Worm (Caenorhabditis elegans) whole organism, L4/young adult: ENCODE results near the gene sox-4.

Experiments
- W03F9.2 ChIP-seq: fragments of 150-350 bp; optimal IDR thresholded peaks from 2 replicates; lab custom pipeline; 2014; ENCODE audit warnings: missing biosample characterization, missing genetic modification characterization
- dao-5 ChIP-seq: sonication (generic microtip); optimal IDR thresholded peaks from 2 replicates; lab custom pipeline; 2016; ENCODE audit warnings: missing genotype, missing genetic modification characterization, moderate library complexity, missing compliant biosample characterization
- him-1 ChIP-seq: sonication (generic microtip); optimal IDR thresholded peaks from 2 replicates; lab custom pipeline; 2016; ENCODE audit warnings: missing genotype, missing genetic modification reagents, missing genetic modification characterization, missing compliant biosample characterization

ce11 chrX:3517141-3517540 is 8.3 kb upstream of the sox-4 start:
- no peak for TF ChIP-seq dao-5 (tag; lab: Kevin White, UChicago)
- no peak for TF ChIP-seq him-1 (tag; lab: Kevin White, UChicago)
- TF ChIP-seq W03F9.2 (tag; lab: Kevin White, UChicago): no peak
